Fruit fly (Drosophila melanogaster) whole organism, pupa: Measurements from ENCODE around the gene Uqcc1.
A peak's percentile ranks its signal among the peaks of the same experiment; 100 is the strongest.

Experiments
- CG10348 ChIP-seq: fragments of 200-800 bp; sonication (Bioruptor generic); IDR thresholded peaks from 2 replicates; pipeline ENCODE4 v1.3.6; 2022; ENCODE audit warnings: missing biosample characterization, missing genetic modification characterization
- CG12605 ChIP-seq: fragments of 200-800 bp; sonication (Bioruptor generic); IDR thresholded peaks from 2 replicates; pipeline ENCODE4 v1.3.6; 2022; ENCODE audit warnings: missing biosample characterization, missing genetic modification characterization
- CG13204 ChIP-seq: fragments of 200-800 bp; sonication (Bioruptor generic); optimal IDR thresholded peaks from 2 replicates; lab custom pipeline; 2018; ENCODE audit warnings: missing biosample characterization, mild to moderate bottlenecking, missing genetic modification characterization, moderate library complexity
- CG14655 ChIP-seq: fragments of 200-800 bp; sonication (Bioruptor generic); optimal IDR thresholded peaks from 3 replicates; lab custom pipeline; 2017; ENCODE audit warnings: mild to moderate bottlenecking, missing biosample characterization, missing genetic modification reagents, missing genetic modification characterization
- CG15710 ChIP-seq: fragments of 200-800 bp; sonication (Bioruptor generic); optimal IDR thresholded peaks from 2 replicates; lab custom pipeline; 2018; ENCODE audit warnings: missing biosample characterization, mild to moderate bottlenecking, missing genetic modification characterization, moderate library complexity
- CG17806 ChIP-seq: fragments of 200-800 bp; sonication (Bioruptor generic); optimal IDR thresholded peaks from 2 replicates; lab custom pipeline; 2018; ENCODE audit warnings: missing biosample characterization, mild to moderate bottlenecking, missing genetic modification characterization, moderate library complexity
- CG32121 ChIP-seq: fragments of 200-800 bp; sonication (Bioruptor generic); IDR thresholded peaks from 2 replicates; pipeline ENCODE4 v1.3.6; 2022; ENCODE audit warnings: missing biosample characterization, missing genetic modification characterization
- CG34367 ChIP-seq: fragments of 200-800 bp; sonication (Bioruptor generic); optimal IDR thresholded peaks from 2 replicates; lab custom pipeline; 2018; ENCODE audit warnings: missing biosample characterization, mild to moderate bottlenecking, missing genetic modification characterization
- CG4496 ChIP-seq: fragments of 200-800 bp; sonication (Bioruptor generic); IDR thresholded peaks from 3 replicates; pipeline ENCODE4 v1.3.6; 2022; ENCODE audit warnings: missing biosample characterization, missing genetic modification characterization
- CG8159 ChIP-seq: fragments of 200-800 bp; sonication (Bioruptor generic); optimal IDR thresholded peaks from 3 replicates; lab custom pipeline; 2018; ENCODE audit warnings: missing biosample characterization, mild to moderate bottlenecking, missing genetic modification characterization, moderate library complexity
- CG8301 ChIP-seq: fragments of 200-800 bp; sonication (Bioruptor generic); optimal IDR thresholded peaks from 2 replicates; lab custom pipeline; 2018; ENCODE audit warnings: missing biosample characterization, mild to moderate bottlenecking, missing genetic modification characterization
- CG9948 ChIP-seq: fragments of 200-800 bp; sonication (Bioruptor generic); optimal IDR thresholded peaks from 2 replicates; lab custom pipeline; 2018; ENCODE audit warnings: missing biosample characterization, mild to moderate bottlenecking, missing genetic modification characterization, moderate library complexity
- D1 ChIP-seq: fragments of 200-800 bp; sonication (Bioruptor generic); optimal IDR thresholded peaks from 2 replicates; lab custom pipeline; 2018; ENCODE audit warnings: missing biosample characterization, mild to moderate bottlenecking, missing genetic modification characterization, moderate library complexity
- EcR ChIP-seq: fragments of 200-800 bp; sonication (Bioruptor generic); optimal IDR thresholded peaks from 3 replicates; lab custom pipeline; 2019; ENCODE audit warnings: missing biosample characterization, missing genetic modification characterization, mild to moderate bottlenecking, moderate library complexity, missing genetic modification reagents
- Ets98B ChIP-seq: fragments of 200-800 bp; sonication (Bioruptor generic); IDR thresholded peaks from 2 replicates; pipeline ENCODE4 v1.3.6; 2022; ENCODE audit warnings: missing biosample characterization, missing genetic modification characterization
- Pif1A ChIP-seq: fragments of 200-800 bp; sonication (Bioruptor generic); optimal IDR thresholded peaks from 3 replicates; lab custom pipeline; 2016; ENCODE audit warnings: missing biosample characterization, missing genetic modification characterization
- Pif1B ChIP-seq: fragments of 200-800 bp; sonication (Bioruptor generic); optimal IDR thresholded peaks from 3 replicates; lab custom pipeline; 2016; ENCODE audit warnings: missing biosample characterization, missing genetic modification characterization
- Snoo ChIP-seq: fragments of 200-800 bp; sonication (Bioruptor generic); optimal IDR thresholded peaks from 3 replicates; lab custom pipeline; 2017; ENCODE audit warnings: missing biosample characterization, mild to moderate bottlenecking, missing genetic modification characterization, inconsistent platforms
- fd96Ca ChIP-seq: fragments of 200-800 bp; sonication (Bioruptor generic); IDR thresholded peaks from 3 replicates; pipeline ENCODE4 v1.3.6; 2022; ENCODE audit warnings: missing biosample characterization, missing genetic modification characterization
- gl ChIP-seq: fragments of 200-800 bp; sonication (Bioruptor generic); optimal IDR thresholded peaks from 2 replicates; lab custom pipeline; 2018; ENCODE audit warnings: missing biosample characterization, mild to moderate bottlenecking, missing genetic modification characterization
- rn ChIP-seq: fragments of 200-800 bp; sonication (Bioruptor generic); IDR thresholded peaks from 2 replicates; pipeline ENCODE4 v1.3.6; 2022; ENCODE audit warnings: missing biosample characterization, missing genetic modification characterization

Uqcc1 gene

DNA sequence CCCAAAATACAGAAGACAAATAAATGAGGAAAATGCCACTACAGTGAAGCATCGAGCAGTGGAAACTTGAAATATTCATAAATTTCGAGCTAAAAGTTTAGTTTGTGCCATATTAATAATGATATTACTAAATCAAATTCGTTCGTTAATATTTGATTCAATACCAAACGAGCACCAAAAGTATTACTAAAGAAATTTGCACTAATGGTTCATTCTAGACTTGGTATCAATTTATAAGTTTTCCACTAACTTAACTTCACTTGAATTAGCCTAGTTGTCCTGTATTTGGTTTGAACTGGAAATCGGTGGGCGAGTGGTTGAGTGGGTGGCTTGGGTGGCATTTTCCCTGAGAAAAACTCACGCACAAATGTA, 14.0 kb downstream of the Uqcc1 start:
- TF ChIP-seq Pif1B (no peak), EcR (GFP tag; lab: Kevin White, UChicago) (no peak), CG14655 (no peak), CG10348 (GFP tag; lab: Robert Waterston, UW) (no peak), Pif1A (GFP tag; lab: Kevin White, UChicago) (no peak), CG4496 (GFP tag; lab: Robert Waterston, UW) (no peak), D1 (tag; lab: Kevin White, UChicago) (no peak), Snoo (tag; lab: Kevin White, UChicago) (no peak)

DNA sequence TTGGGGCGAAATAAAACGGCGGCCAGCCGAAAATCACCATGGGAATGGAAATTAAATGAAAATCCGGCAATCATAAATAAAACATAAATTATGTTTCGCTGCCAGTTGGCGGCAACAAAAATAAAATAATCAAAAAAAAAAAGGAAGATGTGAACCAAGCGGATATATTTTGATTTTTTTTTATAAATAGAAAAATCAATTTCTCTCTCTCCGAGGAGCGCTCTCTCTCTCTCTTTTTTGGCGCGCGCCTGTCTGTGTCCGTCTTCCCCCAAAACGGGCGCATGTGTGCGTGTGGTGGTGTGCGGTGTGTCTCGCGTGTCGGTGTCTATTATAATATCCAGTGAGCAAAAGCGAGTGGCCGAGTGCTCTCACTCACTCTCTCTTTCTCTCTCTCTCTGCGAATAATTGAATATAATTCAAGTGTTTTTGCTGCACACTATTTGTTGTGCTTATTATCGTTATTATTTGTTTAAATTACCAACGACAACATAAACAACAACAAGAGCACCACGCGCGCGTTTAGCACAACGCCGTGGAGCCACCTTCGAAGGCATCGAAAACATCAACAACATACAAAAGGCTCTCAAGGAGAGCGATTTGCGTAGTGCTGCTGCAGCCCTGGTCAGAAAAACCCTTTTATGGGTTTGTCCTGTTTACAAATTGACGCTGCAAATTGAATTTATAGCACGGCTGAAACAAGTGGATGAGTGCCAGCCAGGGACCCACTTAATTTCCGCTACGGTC, 14.5 kb downstream of the Uqcc1 start:
- TF ChIP-seq CG4496 (GFP tag; lab: Robert Waterston, UW) (peak; percentile 47; the same call in 1 of the 3 replicates), CG34367 (tag; lab: Kevin White, UChicago) (no peak), Ets98B (peak; percentile 39), CG13204 (GFP tag; lab: Kevin White, UChicago) (no peak), CG12605 (peak; percentile 36; the same call in 1 of the 2 replicates), D1 (tag; lab: Kevin White, UChicago) (no peak), Snoo (tag; lab: Kevin White, UChicago) (no peak), CG14655 (peak; percentile 35), CG17806 (tag; lab: Kevin White, UChicago) (no peak), Pif1A (GFP tag; lab: Kevin White, UChicago) (no peak), EcR (GFP tag; lab: Kevin White, UChicago) (no peak)

DNA sequence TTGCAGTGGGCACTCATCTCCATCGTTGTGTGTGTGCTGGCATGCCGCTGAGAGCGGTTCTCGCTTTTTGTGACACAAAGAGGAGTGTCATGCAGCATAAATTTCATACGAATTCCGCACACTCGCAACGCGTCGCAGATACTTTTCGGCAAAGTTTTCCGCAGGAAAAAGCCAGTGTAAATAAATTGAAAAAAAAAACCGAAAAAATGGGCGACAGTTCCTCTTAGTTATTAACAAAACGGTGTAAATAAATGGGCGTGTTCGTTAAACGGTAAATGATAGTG, 15.1 kb downstream of the Uqcc1 start, which contains the start of gene tow:
Gene tow, plus strand, starts transcription at position 26 of the 284 bp plus-strand sequence.
- TF ChIP-seq CG4496 (GFP tag; lab: Robert Waterston, UW) (0 out of 3 replicates have a peak, but pooled peaks have one; percentile 7), CG9948 (tag; lab: Kevin White, UChicago) (no peak)
- TF ChIP-seq, all 21 proteins: peak for 1

DNA sequence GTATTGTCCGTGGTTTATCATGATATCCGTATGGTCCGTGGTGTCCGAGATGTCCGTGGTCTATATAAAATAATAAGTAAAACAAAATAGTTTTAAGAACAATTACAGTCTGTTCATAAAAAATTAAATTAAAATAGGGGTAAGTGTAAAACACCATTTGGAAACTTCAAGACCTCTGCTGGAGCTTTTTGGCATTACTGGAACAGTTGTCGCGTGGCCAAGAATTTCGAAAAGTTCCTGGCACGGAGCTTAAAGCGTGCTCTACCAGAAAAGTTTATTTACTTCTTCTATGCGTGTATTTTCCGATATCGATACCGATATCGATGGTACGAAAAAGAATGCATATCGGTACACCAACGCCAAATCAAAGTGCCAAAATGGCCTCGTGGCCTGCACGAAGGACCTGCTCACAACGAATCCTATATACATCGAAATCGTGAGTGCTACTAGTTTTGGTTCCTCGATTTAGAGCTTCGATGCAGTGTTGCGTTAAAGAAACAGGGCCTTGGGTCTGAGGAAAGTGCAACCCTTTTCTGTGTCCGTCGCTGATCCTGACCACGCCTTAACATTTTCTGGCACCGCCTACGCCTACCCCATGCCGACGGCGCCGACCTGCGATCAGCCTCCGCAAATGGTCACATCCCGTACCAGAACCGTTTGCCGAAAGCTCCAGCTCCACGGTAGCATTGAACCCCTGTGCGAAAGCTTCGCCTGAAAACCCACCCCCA, 15.6 kb downstream of the Uqcc1 start:
- TF ChIP-seq D1 (tag; lab: Kevin White, UChicago) (no peak), Ets98B (no peak), rn (GFP tag; lab: Robert Waterston, UW) (no peak)

DNA sequence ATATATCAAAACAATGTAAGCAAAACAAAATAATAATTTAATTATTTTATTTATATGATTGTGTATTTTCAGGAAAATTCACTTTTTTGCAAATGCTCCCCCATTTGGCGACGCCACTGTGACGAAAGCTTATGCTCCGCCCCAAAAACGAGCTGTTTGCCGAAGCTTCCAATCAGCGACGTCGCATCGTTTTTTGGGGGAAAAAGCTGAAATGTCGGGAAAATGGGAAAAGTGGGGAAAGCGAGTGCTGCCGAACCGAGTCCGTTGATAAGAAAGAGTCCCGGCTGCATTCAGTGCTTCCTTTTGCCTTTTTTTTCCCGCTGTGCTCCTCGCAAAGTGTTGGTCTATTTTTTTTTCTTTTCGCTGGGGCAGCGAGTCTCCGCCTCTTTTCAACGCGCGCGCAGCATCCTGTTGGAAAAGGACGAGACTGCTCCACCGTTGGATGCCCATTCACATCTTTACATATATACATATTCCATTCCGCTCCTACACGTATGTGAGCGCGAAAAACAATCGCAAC, 23.0 kb downstream of the Uqcc1 start:
- no peak for TF ChIP-seq CG10348 (GFP tag; lab: Robert Waterston, UW)
- peak; percentile 29; the same call in 1 of the 3 replicates for TF ChIP-seq fd96Ca (GFP tag; lab: Robert Waterston, UW)
- peak; percentile 18; the same call in 1 of the 2 replicates for TF ChIP-seq Ets98B
- TF ChIP-seq CG4496 (GFP tag; lab: Robert Waterston, UW), result peak; percentile 65
- TF ChIP-seq CG12605, result peak; percentile 73
- TF ChIP-seq CG14655, result peak; percentile 9

DNA sequence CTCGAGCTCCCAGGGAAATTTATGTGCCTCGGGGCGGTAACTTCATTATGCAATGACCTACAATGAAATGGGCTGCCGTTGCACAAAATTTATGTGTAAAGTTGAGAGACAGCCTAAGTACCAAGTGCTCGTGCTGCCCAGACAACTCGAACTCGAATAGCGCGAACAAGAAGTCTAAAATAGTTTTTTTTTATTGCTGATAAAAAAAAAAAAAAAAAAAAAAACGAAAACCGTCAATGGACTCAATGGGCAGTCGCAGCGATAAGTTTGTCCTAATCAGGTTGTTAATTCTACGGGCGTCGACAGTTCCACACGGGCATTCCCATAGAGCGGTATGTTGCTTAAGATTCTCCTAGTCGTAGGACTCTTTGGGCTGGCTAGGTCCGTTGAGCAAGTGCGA, 25.3 kb downstream of the Uqcc1 start, which contains the start of gene CG14820:
Gene CG14820, plus strand, starts transcription at position 301 of the 400 bp plus-strand sequence.
- TF ChIP-seq Pif1A (GFP tag; lab: Kevin White, UChicago) (no peak), D1 (tag; lab: Kevin White, UChicago) (no peak), Ets98B (no peak), CG17806 (tag; lab: Kevin White, UChicago) (no peak), CG10348 (GFP tag; lab: Robert Waterston, UW) (no peak), Snoo (tag; lab: Kevin White, UChicago) (no peak), CG8159 (tag; lab: Kevin White, UChicago) (no peak), EcR (GFP tag; lab: Kevin White, UChicago) (no peak), CG34367 (tag; lab: Kevin White, UChicago) (no peak), CG4496 (GFP tag; lab: Robert Waterston, UW) (no peak), CG15710 (tag; lab: Kevin White, UChicago) (no peak), CG9948 (tag; lab: Kevin White, UChicago) (no peak)
- TF ChIP-seq, all 21 proteins: peak for 0

DNA sequence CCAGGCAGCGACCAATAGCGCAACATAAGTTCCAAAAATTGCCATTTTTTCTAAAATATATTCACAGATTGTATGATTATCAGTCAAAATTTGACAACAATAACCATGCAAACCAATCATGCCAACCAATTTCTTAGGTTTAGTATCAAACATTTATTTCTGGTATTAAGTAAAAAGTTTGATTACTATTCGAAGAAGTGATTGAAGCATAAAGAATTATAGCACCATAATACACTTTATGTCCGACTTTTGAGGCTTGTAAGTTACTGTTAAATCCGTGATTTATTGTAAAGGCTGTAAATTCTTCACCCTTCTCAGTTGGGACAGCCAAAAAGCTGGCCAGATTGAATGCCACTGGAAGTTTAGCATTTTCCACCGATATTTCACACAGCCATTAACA, 26.1 kb downstream of the Uqcc1 start, which contains the start of gene CG45413:
Gene CG45413, minus strand, starts transcription at position 101 of the 400 bp plus-strand sequence.
- TF ChIP-seq gl (no peak), Pif1B (no peak), CG15710 (tag; lab: Kevin White, UChicago) (no peak), CG9948 (tag; lab: Kevin White, UChicago) (no peak), Ets98B (no peak), CG14655 (no peak), CG10348 (GFP tag; lab: Robert Waterston, UW) (no peak), D1 (tag; lab: Kevin White, UChicago) (no peak), CG34367 (tag; lab: Kevin White, UChicago) (no peak), rn (GFP tag; lab: Robert Waterston, UW) (no peak), Snoo (tag; lab: Kevin White, UChicago) (no peak), CG12605 (no peak), CG32121 (no peak), CG17806 (tag; lab: Kevin White, UChicago) (no peak), CG8301 (no peak), EcR (GFP tag; lab: Kevin White, UChicago) (no peak)
- TF ChIP-seq, all 21 proteins: peak for 0
